Fruit fly (Drosophila melanogaster) whole organism, embryonic: ENCODE measurements around the gene Wwox.

Source experiments
- Atf6 ChIP-seq: fragments of 200-800 bp; sonication (Bioruptor generic); IDR thresholded peaks from 2 replicates; pipeline ENCODE4 v1.3.6; 2022; ENCODE audit warnings: missing biosample characterization, missing genetic modification characterization
- B-H1 ChIP-seq: fragments of 200-800 bp; sonication (Bioruptor generic); IDR thresholded peaks from 3 replicates; pipeline ENCODE4 v1.3.6; 2022; ENCODE audit warnings: missing biosample characterization, missing genetic modification characterization
- BtbVII ChIP-seq: fragments of 200-800 bp; sonication (Bioruptor generic); optimal IDR thresholded peaks from 3 replicates; lab custom pipeline; 2017; ENCODE audit warnings: missing biosample characterization, mild to moderate bottlenecking, missing genetic modification characterization
- CG13424 ChIP-seq: fragments of 200-800 bp; sonication (Bioruptor generic); optimal IDR thresholded peaks from 2 replicates; lab custom pipeline; 2019; ENCODE audit warnings: missing biosample characterization, mild to moderate bottlenecking, missing genetic modification characterization, moderate library complexity
- CG14014 ChIP-seq: fragments of 200-800 bp; sonication (Bioruptor generic); IDR thresholded peaks from 2 replicates; pipeline ENCODE4 v1.3.6; 2022; ENCODE audit warnings: missing biosample characterization, missing genetic modification characterization
- CG15269 ChIP-seq: fragments of 200-800 bp; sonication (Bioruptor generic); optimal IDR thresholded peaks from 2 replicates; lab custom pipeline; 2018; ENCODE audit warnings: missing biosample characterization, mild to moderate bottlenecking, missing genetic modification characterization, moderate library complexity
- CG15601 ChIP-seq: fragments of 200-800 bp; sonication (Bioruptor generic); optimal IDR thresholded peaks from 3 replicates; lab custom pipeline; 2019; ENCODE audit warnings: missing biosample characterization, mild to moderate bottlenecking, missing genetic modification characterization, moderate library complexity
- CG17612 ChIP-seq: fragments of 200-800 bp; sonication (Bioruptor generic); IDR thresholded peaks from 2 replicates; pipeline ENCODE4 v1.3.6; 2022; ENCODE audit warnings: missing biosample characterization, missing genetic modification characterization
- CG17829 ChIP-seq: fragments of 200-800 bp; optimal IDR thresholded peaks from 2 replicates; lab custom pipeline; 2019; ENCODE audit warnings: missing biosample characterization, mild to moderate bottlenecking, missing genetic modification characterization, moderate library complexity
- CG18599 ChIP-seq: fragments of 200-800 bp; sonication (Bioruptor generic); optimal IDR thresholded peaks from 3 replicates; lab custom pipeline; 2017; ENCODE audit warnings: missing biosample characterization, missing genetic modification characterization, mild to moderate bottlenecking, moderate library complexity, missing genetic modification reagents
- CG18619 ChIP-seq: fragments of 200-800 bp; sonication (Bioruptor generic); optimal IDR thresholded peaks from 3 replicates; lab custom pipeline; 2017; ENCODE audit warnings: missing biosample characterization, mild to moderate bottlenecking, missing genetic modification characterization
- CG2889 ChIP-seq: fragments of 200-800 bp; sonication (Bioruptor generic); IDR thresholded peaks from 3 replicates; pipeline ENCODE4 v1.3.6; 2022; ENCODE audit warnings: missing biosample characterization, missing genetic modification characterization
- CG3163 ChIP-seq: fragments of 200-800 bp; sonication (Bioruptor generic); optimal IDR thresholded peaks from 3 replicates; lab custom pipeline; 2016; ENCODE audit warnings: missing biosample characterization, missing genetic modification characterization
- CG4730 ChIP-seq: fragments of 200-800 bp; sonication (Bioruptor generic); IDR thresholded peaks from 2 replicates; pipeline ENCODE4 v1.3.6; 2022; ENCODE audit warnings: missing biosample characterization, missing genetic modification characterization
- CG5245 ChIP-seq: fragments of 200-800 bp; sonication (Bioruptor generic); optimal IDR thresholded peaks from 3 replicates; lab custom pipeline; 2016; ENCODE audit warnings: missing biosample characterization, missing genetic modification characterization
- CG8089 ChIP-seq: fragments of 200-800 bp; sonication (Bioruptor generic); optimal IDR thresholded peaks from 3 replicates; lab custom pipeline; 2016; ENCODE audit warnings: missing biosample characterization, missing genetic modification characterization
- CG8924 ChIP-seq: fragments of 200-800 bp; optimal IDR thresholded peaks from 3 replicates; lab custom pipeline; 2019; ENCODE audit warnings: missing biosample characterization, mild to moderate bottlenecking, missing genetic modification characterization, moderate library complexity
- D19A ChIP-seq: fragments of 200-800 bp; optimal IDR thresholded peaks from 3 replicates; lab custom pipeline; 2019; ENCODE audit warnings: missing biosample characterization, mild to moderate bottlenecking, missing genetic modification characterization, moderate library complexity
- ERR ChIP-seq: fragments of 200-800 bp; sonication (Bioruptor generic); optimal IDR thresholded peaks from 2 replicates; lab custom pipeline; 2016; ENCODE audit warnings: missing biosample characterization, missing genetic modification characterization
- Eip74EF ChIP-seq, 2 experiments: fragments of 200-800 bp in 1 of 2; fragments of >200 bp in 1 of 2; sonication (Bioruptor generic) in 1 of 2; optimal IDR thresholded peaks; 2 replicates each; lab custom pipeline; 2017 to 2019; ENCODE audit warnings: missing biosample characterization in 2 of 2, missing genetic modification characterization in 2 of 2, mild to moderate bottlenecking in 1 of 2, moderate library complexity in 1 of 2
- Fer2 ChIP-seq: fragments of 200-800 bp; sonication (Bioruptor generic); optimal IDR thresholded peaks from 2 replicates; lab custom pipeline; 2018; ENCODE audit warnings: missing biosample characterization, mild to moderate bottlenecking, missing genetic modification characterization, moderate library complexity
- HLH4C ChIP-seq: fragments of 200-800 bp; sonication (Bioruptor generic); IDR thresholded peaks from 3 replicates; pipeline ENCODE4 v1.3.6; 2022; ENCODE audit warnings: missing biosample characterization, missing genetic modification characterization; ENCODE audit not compliant: partially characterized antibody
- Jarid2 ChIP-seq: fragments of 200-800 bp; sonication (Bioruptor generic); optimal IDR thresholded peaks from 3 replicates; lab custom pipeline; 2017; ENCODE audit warnings: mild to moderate bottlenecking, missing biosample characterization, missing genetic modification reagents, missing genetic modification characterization
- NFAT ChIP-seq: fragments of 200-800 bp; sonication (Bioruptor generic); IDR thresholded peaks from 2 replicates; pipeline ENCODE4 v1.3.6; 2022; ENCODE audit warnings: missing biosample characterization, missing genetic modification characterization
- Sry-β ChIP-seq: fragments of 200-800 bp; sonication (Bioruptor generic); optimal IDR thresholded peaks from 2 replicates; lab custom pipeline; 2018; ENCODE audit warnings: missing biosample characterization, mild to moderate bottlenecking, missing genetic modification characterization, moderate library complexity
- Trl ChIP-seq, 3 experiments: fragments of >200 bp in 2 of 3; fragments of 200-800 bp in 1 of 3; sonication (Bioruptor generic) in 1 of 3; optimal IDR thresholded peaks; 2 replicates in 1 of 3; 3 replicates in 2 of 3; lab custom pipeline; 2016 to 2017; ENCODE audit warnings: missing biosample characterization in 1 of 3, missing genetic modification characterization in 1 of 3
- ap ChIP-seq: fragments of 200-800 bp; sonication (Bioruptor generic); IDR thresholded peaks from 2 replicates; pipeline ENCODE4 v1.3.6; 2022; ENCODE audit warnings: missing biosample characterization, missing genetic modification characterization
- ato ChIP-seq: fragments of 200-800 bp; sonication (Bioruptor generic); IDR thresholded peaks from 2 replicates; pipeline ENCODE4 v1.3.6; 2022; ENCODE audit warnings: missing biosample characterization, missing genetic modification characterization; ENCODE audit not compliant: partially characterized antibody
- cad ChIP-seq: fragments of >200 bp; optimal IDR thresholded peaks from 2 replicates; lab custom pipeline; 2017; ENCODE audit warnings: missing biosample characterization, missing genetic modification characterization
- chm ChIP-seq: fragments of 200-800 bp; sonication (Bioruptor generic); IDR thresholded peaks from 2 replicates; pipeline ENCODE4 v1.3.6; 2022; ENCODE audit warnings: missing biosample characterization, missing genetic modification characterization
- cwo ChIP-seq: fragments of 200-800 bp; sonication (Bioruptor generic); optimal IDR thresholded peaks from 3 replicates; lab custom pipeline; 2017; ENCODE audit warnings: missing biosample characterization, missing genetic modification characterization, mild to moderate bottlenecking, moderate library complexity, missing genetic modification reagents
- fru ChIP-seq: fragments of >200 bp; optimal IDR thresholded peaks from 2 replicates; lab custom pipeline; 2017
- gem ChIP-seq: fragments of 200-800 bp; sonication (Bioruptor generic); optimal IDR thresholded peaks from 2 replicates; lab custom pipeline; 2019; ENCODE audit warnings: missing biosample characterization, mild to moderate bottlenecking, missing genetic modification characterization, moderate library complexity
- gsb-n ChIP-seq: fragments of 200-800 bp; sonication (Bioruptor generic); optimal IDR thresholded peaks from 3 replicates; lab custom pipeline; 2018; ENCODE audit warnings: missing biosample characterization, mild to moderate bottlenecking, missing genetic modification characterization
- h ChIP-seq: fragments of >200 bp; optimal IDR thresholded peaks from 2 replicates; lab custom pipeline; 2017
- hkb ChIP-seq, 2 experiments: fragments of 200-800 bp in 1 of 2; fragments of >200 bp in 1 of 2; sonication (Bioruptor generic) in 1 of 2; IDR thresholded peaks in 1 of 2; optimal IDR thresholded peaks in 1 of 2; 2 replicates each; pipeline versions ENCODE4 v1.3.6 to Lab custom; 2017 to 2022; ENCODE audit warnings: missing biosample characterization in 1 of 2, missing genetic modification characterization in 1 of 2
- lmd ChIP-seq: fragments of 200-800 bp; sonication (Bioruptor generic); IDR thresholded peaks from 2 replicates; pipeline ENCODE4 v1.3.6; 2022; ENCODE audit warnings: missing biosample characterization, missing genetic modification characterization
- nmo ChIP-seq: fragments of 200-800 bp; sonication (Bioruptor generic); optimal IDR thresholded peaks from 2 replicates; lab custom pipeline; 2018; ENCODE audit warnings: missing biosample characterization, mild to moderate bottlenecking, missing genetic modification characterization, moderate library complexity
- pfk ChIP-seq: fragments of 200-800 bp; sonication (Bioruptor generic); optimal IDR thresholded peaks from 2 replicates; lab custom pipeline; 2018; ENCODE audit warnings: missing biosample characterization, mild to moderate bottlenecking, missing genetic modification characterization, moderate library complexity
- psq ChIP-seq: fragments of 200-800 bp; sonication (Bioruptor generic); optimal IDR thresholded peaks from 2 replicates; lab custom pipeline; 2017; ENCODE audit warnings: missing biosample characterization, missing genetic modification characterization
- pzg ChIP-seq: fragments of 200-800 bp; sonication (Bioruptor generic); optimal IDR thresholded peaks from 3 replicates; lab custom pipeline; 2018; ENCODE audit warnings: missing biosample characterization, mild to moderate bottlenecking, missing genetic modification characterization, moderate library complexity
- rib ChIP-seq: fragments of 200-800 bp; sonication (Bioruptor generic); IDR thresholded peaks from 2 replicates; pipeline ENCODE4 v1.3.6; 2022; ENCODE audit warnings: missing biosample characterization, missing genetic modification characterization
- ro ChIP-seq: fragments of 200-800 bp; sonication (Bioruptor generic); IDR thresholded peaks from 2 replicates; pipeline ENCODE4 v1.3.6; 2022; ENCODE audit warnings: missing biosample characterization, missing genetic modification characterization
- shn ChIP-seq: fragments of 200-800 bp; sonication (Bioruptor generic); optimal IDR thresholded peaks from 3 replicates; lab custom pipeline; 2016; ENCODE audit warnings: missing biosample characterization, missing genetic modification characterization
- ssp ChIP-seq: fragments of 200-800 bp; sonication (Bioruptor generic); IDR thresholded peaks from 2 replicates; pipeline ENCODE4 v1.3.6; 2022; ENCODE audit warnings: missing biosample characterization, missing genetic modification characterization
- wdn ChIP-seq: fragments of 200-800 bp; sonication (Bioruptor generic); IDR thresholded peaks from 2 replicates; pipeline ENCODE4 v1.3.6; 2022; ENCODE audit warnings: missing biosample characterization, missing genetic modification characterization
- zen ChIP-seq: fragments of 200-800 bp; sonication (Bioruptor generic); optimal IDR thresholded peaks from 3 replicates; lab custom pipeline; 2018; ENCODE audit warnings: missing biosample characterization, mild to moderate bottlenecking, missing genetic modification characterization, moderate library complexity
- zen2 ChIP-seq: fragments of 200-800 bp; sonication (Bioruptor generic); IDR thresholded peaks from 3 replicates; pipeline ENCODE4 v1.3.6; 2022; ENCODE audit warnings: missing biosample characterization, missing genetic modification characterization; ENCODE audit not compliant: partially characterized antibody

Gene Wwox

DNA sequence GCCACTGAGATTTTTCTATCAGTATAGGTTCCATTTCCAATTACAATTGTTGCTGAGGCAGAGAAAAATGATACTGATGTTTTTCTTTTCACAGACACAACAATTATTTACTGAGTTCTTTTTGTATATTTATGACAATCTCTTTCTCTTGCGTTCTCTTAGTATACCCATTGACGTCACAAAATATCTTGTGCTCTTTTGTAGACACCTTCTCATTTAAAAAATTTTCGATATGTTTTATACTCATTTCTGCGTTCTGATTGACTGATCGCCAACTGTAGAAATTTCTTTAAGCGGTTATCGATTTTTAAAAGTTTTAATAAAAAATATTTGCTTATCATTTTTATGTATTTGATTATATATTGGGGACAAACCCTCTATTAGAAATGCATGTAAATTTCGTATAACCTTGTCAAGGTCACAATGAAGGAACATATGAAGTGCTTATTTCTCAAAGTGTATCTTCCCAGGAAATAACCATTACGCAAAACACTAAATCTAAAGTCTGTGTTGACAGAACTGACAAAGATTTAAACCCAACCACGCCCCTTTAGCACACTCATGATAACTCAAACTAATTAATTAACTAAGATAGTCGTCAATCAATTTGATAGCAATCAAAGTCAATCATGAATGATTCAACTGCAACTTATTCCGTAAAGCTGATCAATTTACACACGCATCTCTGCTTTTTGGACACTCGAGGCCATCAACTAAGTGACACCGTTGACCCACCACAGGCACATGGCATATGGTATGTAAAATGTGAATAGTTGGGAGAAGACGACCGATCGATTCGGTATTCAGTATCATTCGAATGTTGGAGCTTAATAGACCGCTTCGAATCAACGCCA is 6.7 kb upstream of the Wwox start, which contains the start of the genes Glyat and Tg (continued):
- TF ChIP-seq CG17829: peak; percentile 19
- peak in 1 of 2 experiments; percentile 53 for TF ChIP-seq Eip74EF (GFP tag; optimal IDR thresholded peaks at IDR 0.05; lab: Kevin White, UChicago)
- peak; percentile 1 for TF ChIP-seq D19A (tag; lab: Kevin White, UChicago)
- no peak; the same call in 2 of the 3 replicates for TF ChIP-seq B-H1 (GFP tag; lab: Robert Waterston, UW)
- peak; percentile 14 for TF ChIP-seq nmo
- TF ChIP-seq CG18619 (GFP tag; lab: Kevin White, UChicago): no peak
- TF ChIP-seq ap (GFP tag; lab: Robert Waterston, UW): no peak
- peak; percentile 68 to 89 for TF ChIP-seq Trl (optimal IDR thresholded peaks at IDR 0.05; lab: Kevin White, UChicago)
- TF ChIP-seq Trl (GFP tag; optimal IDR thresholded peaks at IDR 0.05; lab: Kevin White, UChicago): no peak
- TF ChIP-seq wdn (GFP tag; lab: Robert Waterston, UW): 0 out of 2 replicates have a peak, but pooled peaks have one; percentile 18
- no peak for TF ChIP-seq ERR
- no peak for TF ChIP-seq rib
- no peak for TF ChIP-seq h (lab: Kevin White, UChicago)
- TF ChIP-seq ato (GFP tag; lab: Robert Waterston, UW): no peak
- peak; percentile 21; the same call in 1 of the 2 replicates for TF ChIP-seq lmd (GFP tag; lab: Robert Waterston, UW)
- TF ChIP-seq cad: no peak
- TF ChIP-seq CG15601: peak; percentile 56
- peak; percentile 19 for TF ChIP-seq CG13424 (tag; lab: Kevin White, UChicago)
- peak; percentile 33 for TF ChIP-seq BtbVII (GFP tag; lab: Kevin White, UChicago)
- TF ChIP-seq chm: no peak
- TF ChIP-seq gem (tag; lab: Kevin White, UChicago): peak; percentile 47
- TF ChIP-seq ro (GFP tag; lab: Robert Waterston, UW): no peak
- TF ChIP-seq gsb-n (tag; lab: Kevin White, UChicago): peak; percentile 1
- peak; percentile 25 for TF ChIP-seq CG15269 (tag; lab: Kevin White, UChicago)
- peak; percentile 4 for TF ChIP-seq Jarid2 (GFP tag; lab: Kevin White, UChicago)
- no peak for TF ChIP-seq pfk (GFP tag; lab: Kevin White, UChicago)
- no peak for TF ChIP-seq zen
- TF ChIP-seq CG8924 (tag; lab: Kevin White, UChicago): peak; percentile 36
- no peak for TF ChIP-seq CG8089 (GFP tag; lab: Kevin White, UChicago)
- peak; percentile 61 for TF ChIP-seq NFAT (GFP tag; lab: Robert Waterston, UW)
- peak; percentile 68; the same call in 2 of the 3 replicates for TF ChIP-seq zen2 (GFP tag; lab: Robert Waterston, UW)
- no peak for TF ChIP-seq CG4730 (GFP tag; lab: Robert Waterston, UW)
- no peak for TF ChIP-seq hkb (optimal IDR thresholded peaks at IDR 0.05; lab: Kevin White, UChicago)
- 0 out of 2 replicates have a peak, but pooled peaks have one; percentile 36 for TF ChIP-seq hkb (GFP tag; IDR thresholded peaks at IDR 0.05; lab: Robert Waterston, UW)
- peak; percentile 62 for TF ChIP-seq Atf6 (GFP tag; lab: Robert Waterston, UW)
- TF ChIP-seq Sry-β (GFP tag; lab: Kevin White, UChicago): no peak
- TF ChIP-seq CG2889 (GFP tag; lab: Robert Waterston, UW): no peak
- peak; percentile 57 for TF ChIP-seq CG14014 (GFP tag; lab: Robert Waterston, UW)
- TF ChIP-seq CG18599 (GFP tag; lab: Kevin White, UChicago): peak; percentile 42
- no peak for TF ChIP-seq CG17612
- peak; percentile 35 for TF ChIP-seq pzg (GFP tag; lab: Kevin White, UChicago)
- TF ChIP-seq fru (lab: Kevin White, UChicago): no peak
- TF ChIP-seq shn: no peak
- peak; percentile 1 for TF ChIP-seq cwo (GFP tag; lab: Kevin White, UChicago)
- peak; percentile 66 for TF ChIP-seq HLH4C (GFP tag; lab: Robert Waterston, UW)
- peak; percentile 99 for TF ChIP-seq CG3163 (GFP tag; lab: Kevin White, UChicago)
- TF ChIP-seq psq (GFP tag; lab: Kevin White, UChicago): no peak
- no peak for TF ChIP-seq CG5245 (GFP tag; lab: Kevin White, UChicago)
- TF ChIP-seq ssp (GFP tag; lab: Robert Waterston, UW): no peak
- TF ChIP-seq Fer2 (tag; lab: Kevin White, UChicago): peak; percentile 19
